Worm (Caenorhabditis elegans) whole organism, early embryonic: ENCODE measurements around the gene ttr-20.

Experiments used
- B0310.2 ChIP-seq: sonication (generic microtip); optimal IDR thresholded peaks from 2 replicates; lab custom pipeline; 2016; ENCODE audit warnings: mild to moderate bottlenecking, missing genetic modification characterization, missing compliant biosample characterization
- F13C5.2 ChIP-seq: sonication (generic microtip); optimal IDR thresholded peaks from 2 replicates; lab custom pipeline; 2017; ENCODE audit warnings: mild to moderate bottlenecking, missing genetic modification characterization, inconsistent platforms, missing compliant biosample characterization
- aly-1 ChIP-seq: sonication (generic microtip); optimal IDR thresholded peaks from 2 replicates; lab custom pipeline; 2016; ENCODE audit warnings: missing genetic modification characterization, missing compliant biosample characterization
- ama-1 ChIP-seq: fragments of 150-350 bp; optimal IDR thresholded peaks from 2 replicates; lab custom pipeline; 2014
- ceh-13 ChIP-seq: fragments of 200-800 bp; sonication (Bioruptor generic); optimal IDR thresholded peaks from 2 replicates; lab custom pipeline; 2018; ENCODE audit warnings: mild to moderate bottlenecking, missing genetic modification characterization, missing compliant biosample characterization
- ceh-36 ChIP-seq: sonication (generic microtip); optimal IDR thresholded peaks from 2 replicates; lab custom pipeline; 2016; ENCODE audit warnings: missing genetic modification characterization, inconsistent platforms, missing compliant biosample characterization
- ets-7 ChIP-seq: sonication (generic microtip); optimal IDR thresholded peaks from 2 replicates; lab custom pipeline; 2016; ENCODE audit warnings: missing genotype, missing genetic modification characterization, missing compliant biosample characterization
- flt-1 ChIP-seq: fragments of 200-800 bp; sonication (Bioruptor generic); IDR thresholded peaks from 2 replicates; pipeline ENCODE4 v1.3.6; 2022; ENCODE audit warnings: missing genetic modification characterization, missing compliant biosample characterization
- hmbx-1 ChIP-seq: sonication (generic microtip); optimal IDR thresholded peaks from 2 replicates; lab custom pipeline; 2016; ENCODE audit warnings: mild to moderate bottlenecking, missing genetic modification characterization, missing compliant biosample characterization
- hmg-4 ChIP-seq: fragments of 200-800 bp; sonication (Bioruptor generic); optimal IDR thresholded peaks from 2 replicates; lab custom pipeline; 2018; ENCODE audit warnings: mild to moderate bottlenecking, missing genetic modification characterization, missing compliant biosample characterization
- hnd-1 ChIP-seq: sonication (generic microtip); optimal IDR thresholded peaks from 2 replicates; lab custom pipeline; 2016; ENCODE audit warnings: missing genetic modification characterization, missing compliant biosample characterization
- pes-1 ChIP-seq: fragments of 200-800 bp; sonication (Bioruptor generic); IDR thresholded peaks from 2 replicates; pipeline ENCODE4 v1.3.6; 2022; ENCODE audit warnings: missing genetic modification reagents, missing genetic modification characterization, missing compliant biosample characterization
- scrt-1 ChIP-seq: fragments of 200-800 bp; sonication (Bioruptor generic); IDR thresholded peaks from 2 replicates; pipeline ENCODE4 v1.3.6; 2022; ENCODE audit warnings: missing genetic modification characterization, missing compliant biosample characterization
- sea-1 ChIP-seq: fragments of 200-800 bp; sonication (Bioruptor generic); conservative IDR thresholded peaks from 2 replicates; pipeline ENCODE4 v1.3.6; 2022; ENCODE audit warnings: missing genetic modification characterization, missing compliant biosample characterization
- tbx-11 ChIP-seq: fragments of 200-800 bp; sonication (Bioruptor generic); IDR thresholded peaks from 2 replicates; pipeline ENCODE4 v1.3.6; 2022; ENCODE audit warnings: missing genetic modification characterization, missing compliant biosample characterization
- tbx-37 ChIP-seq: fragments of 200-800 bp; sonication (Bioruptor generic); conservative IDR thresholded peaks from 2 replicates; pipeline ENCODE4 v1.3.6; 2022; ENCODE audit warnings: missing genetic modification reagents, missing genetic modification characterization, missing compliant biosample characterization
- tra-4 ChIP-seq: sonication (generic microtip); optimal IDR thresholded peaks from 2 replicates; lab custom pipeline; 2017; ENCODE audit warnings: missing genetic modification characterization, missing compliant biosample characterization

ttr-20 gene

DNA sequence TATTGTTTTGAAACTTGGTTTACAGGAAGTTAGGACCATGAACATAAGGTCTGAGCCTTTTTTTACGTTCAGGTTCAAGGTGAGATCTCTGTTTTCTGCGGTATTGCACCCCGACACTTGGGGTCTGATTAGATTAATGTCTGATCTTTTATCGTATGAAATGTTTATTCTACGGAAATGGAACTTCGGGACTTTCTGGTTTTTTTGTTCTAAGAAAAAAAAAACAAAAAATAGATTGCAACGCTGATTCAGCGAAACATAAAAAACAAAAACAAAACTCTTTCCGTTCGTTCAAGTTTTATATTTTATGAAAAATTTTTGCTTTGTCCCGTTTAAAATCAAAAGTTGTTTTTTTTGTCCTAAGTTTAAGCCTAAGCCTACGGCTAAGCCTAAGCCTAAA is 18.6 kb downstream of the ttr-20 start, which contains the start of gene F36A4.5:
Gene F36A4.5, plus strand, starts transcription at position 301 of the 400 bp plus-strand sequence.
- TF ChIP-seq tra-4, result no peak
- no peak for TF ChIP-seq F13C5.2 (tag; lab: Kevin White, UChicago)
- no peak for TF ChIP-seq hmbx-1 (tag; lab: Kevin White, UChicago)
- no peak for TF ChIP-seq aly-1 (tag; lab: Kevin White, UChicago)
- no peak for TF ChIP-seq sea-1 (GFP tag; lab: Robert Waterston, UW)
- TF ChIP-seq B0310.2 (tag; lab: Kevin White, UChicago), result no peak
- TF ChIP-seq tbx-37 (GFP tag; lab: Robert Waterston, UW), result no peak
- TF ChIP-seq hmg-4, result no peak
- no peak for TF ChIP-seq flt-1
- TF ChIP-seq ama-1 (lab: Kevin White, UChicago), result no peak
- no peak for TF ChIP-seq ceh-13 (GFP tag; lab: Kevin White, UChicago)
- TF ChIP-seq ceh-36 (tag; lab: Kevin White, UChicago), result no peak
- no peak for TF ChIP-seq pes-1 (GFP tag; lab: Robert Waterston, UW)
- no peak for TF ChIP-seq ets-7
- no peak for TF ChIP-seq hnd-1 (tag; lab: Kevin White, UChicago)

DNA sequence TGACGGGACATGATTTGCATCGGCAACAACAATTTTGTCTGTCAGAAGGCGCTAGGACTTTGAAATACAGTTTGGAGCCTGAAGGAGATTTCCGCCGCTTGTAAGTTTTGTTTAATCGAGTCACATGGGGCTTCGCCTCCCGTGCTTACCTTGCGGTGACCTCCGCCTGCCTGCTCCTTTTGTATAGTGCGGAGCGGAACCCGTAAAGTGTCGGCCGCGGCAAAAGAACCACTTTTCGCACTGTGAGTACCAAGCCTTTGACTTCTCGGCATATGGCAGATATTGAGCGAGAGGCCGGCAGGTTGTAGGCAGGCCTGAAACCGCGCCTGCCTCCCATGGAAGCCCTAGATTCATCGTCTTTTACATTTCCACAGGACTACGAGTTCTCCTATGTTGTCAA is 19.4 kb downstream of the ttr-20 start:
- TF ChIP-seq ets-7 (no peak), tra-4 (no peak), ama-1 (lab: Kevin White, UChicago) (no peak), hmg-4 (no peak), aly-1 (tag; lab: Kevin White, UChicago) (no peak), hmbx-1 (tag; lab: Kevin White, UChicago) (no peak), flt-1 (no peak), tbx-11 (GFP tag; lab: Robert Waterston, UW) (no peak), ceh-36 (tag; lab: Kevin White, UChicago) (no peak)

DNA sequence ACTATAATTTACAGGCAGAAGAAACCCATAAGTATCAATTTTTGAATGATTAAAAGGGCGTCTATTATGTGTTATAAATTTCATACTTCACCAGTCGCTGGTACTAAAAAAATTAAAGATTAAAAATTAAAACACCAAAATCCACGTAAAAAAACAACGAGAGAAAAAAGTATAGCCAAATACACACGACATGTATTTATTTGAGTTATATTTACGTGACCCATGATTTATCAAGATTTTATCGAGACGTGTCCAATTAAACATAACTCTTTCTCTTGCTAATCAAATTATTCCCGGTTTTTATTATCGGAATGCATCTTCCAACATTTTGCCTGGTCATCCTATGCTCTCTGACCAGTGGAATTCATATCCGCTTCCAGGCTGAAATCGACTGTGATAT is 20.7 kb downstream of the ttr-20 start, which contains the start of gene F36A4.4:
Gene F36A4.4, plus strand, starts transcription at position 301 of the 400 bp plus-strand sequence.
- TF ChIP-seq ama-1 (lab: Kevin White, UChicago) (no peak), sea-1 (GFP tag; lab: Robert Waterston, UW) (no peak), B0310.2 (tag; lab: Kevin White, UChicago) (no peak), ceh-36 (tag; lab: Kevin White, UChicago) (no peak), flt-1 (no peak), F13C5.2 (tag; lab: Kevin White, UChicago) (no peak), hmg-4 (no peak), pes-1 (GFP tag; lab: Robert Waterston, UW) (no peak), tbx-37 (GFP tag; lab: Robert Waterston, UW) (no peak), ceh-13 (GFP tag; lab: Kevin White, UChicago) (no peak), ets-7 (no peak)

DNA sequence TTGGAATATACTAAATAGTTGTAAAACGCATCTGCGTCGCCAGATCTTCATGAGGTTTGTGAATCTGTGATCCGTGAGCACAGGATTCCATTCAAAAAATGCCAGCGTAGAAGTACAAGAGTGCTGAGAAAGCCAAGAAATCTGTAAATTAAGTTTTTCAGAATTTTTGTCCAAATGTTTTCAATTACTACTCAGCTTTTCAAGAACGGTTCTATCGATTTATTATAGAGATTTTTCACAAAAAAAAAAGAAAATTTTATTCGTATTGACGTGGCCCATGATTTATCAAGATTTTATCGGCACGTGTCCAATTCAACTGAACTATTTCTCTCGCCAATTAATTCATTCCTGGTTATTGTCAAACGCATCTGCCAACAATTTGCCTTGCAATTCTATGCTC is 22.7 kb downstream of the ttr-20 start, which contains the start of gene F36A4.3:
Gene F36A4.3, plus strand, starts transcription at position 301 of the 400 bp plus-strand sequence.
- TF ChIP-seq tra-4, result no peak
- no peak for TF ChIP-seq ceh-13 (GFP tag; lab: Kevin White, UChicago)
- no peak for TF ChIP-seq F13C5.2 (tag; lab: Kevin White, UChicago)
- no peak for TF ChIP-seq tbx-11 (GFP tag; lab: Robert Waterston, UW)
- no peak for TF ChIP-seq pes-1 (GFP tag; lab: Robert Waterston, UW)
- TF ChIP-seq aly-1 (tag; lab: Kevin White, UChicago), result no peak
- no peak for TF ChIP-seq ets-7
- TF ChIP-seq sea-1 (GFP tag; lab: Robert Waterston, UW), result no peak

DNA sequence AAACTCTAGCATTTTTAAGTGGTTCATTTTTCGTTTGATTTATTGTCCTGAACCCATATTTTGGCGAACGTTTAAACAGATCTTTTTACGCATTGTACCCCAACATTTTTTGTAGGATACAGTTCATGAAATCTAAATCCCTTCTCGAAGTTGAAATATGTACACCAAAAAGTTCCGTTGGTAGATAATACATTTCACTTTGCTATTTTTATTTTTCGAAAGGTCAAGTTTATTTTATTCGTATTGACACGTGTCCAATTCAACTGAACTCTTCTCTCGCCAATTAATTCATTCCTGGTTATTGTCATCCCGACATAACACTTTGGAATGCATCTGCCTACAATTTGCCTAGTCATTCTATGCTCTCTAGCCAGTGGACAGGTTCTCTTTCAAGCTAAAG is 24.3 kb downstream of the ttr-20 start, which contains the start of gene F36A4.2:
Gene F36A4.2, plus strand, starts transcription at position 301 of the 400 bp plus-strand sequence.
- TF ChIP-seq flt-1, result no peak
- TF ChIP-seq ceh-36 (tag; lab: Kevin White, UChicago), result no peak

DNA sequence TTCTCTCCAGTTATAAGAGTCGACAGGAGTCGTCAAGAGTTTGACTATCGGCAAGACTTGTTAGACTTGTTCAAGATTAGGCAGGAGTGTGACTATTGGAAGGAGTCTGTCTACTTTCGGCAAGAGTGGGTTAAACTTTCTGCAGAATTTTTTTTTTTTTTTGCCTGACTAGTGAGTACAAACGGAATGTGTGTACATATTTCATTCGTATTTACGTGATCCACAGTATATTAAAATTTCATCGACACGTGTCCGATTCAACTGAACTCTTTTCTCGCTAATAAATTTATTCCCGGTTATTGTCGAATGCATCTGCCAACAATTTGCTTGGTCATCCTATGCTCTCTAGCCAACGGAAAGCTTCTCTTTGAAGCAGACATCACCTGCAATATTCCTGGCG is 25.6 kb downstream of the ttr-20 start, which contains the start of gene F36A4.1:
Gene F36A4.1, plus strand, starts transcription at position 301 of the 400 bp plus-strand sequence.
- TF ChIP-seq hnd-1 (tag; lab: Kevin White, UChicago), result no peak
- no peak for TF ChIP-seq B0310.2 (tag; lab: Kevin White, UChicago)
- TF ChIP-seq ceh-36 (tag; lab: Kevin White, UChicago), result no peak
- no peak for TF ChIP-seq ama-1 (lab: Kevin White, UChicago)
- no peak for TF ChIP-seq hmg-4
- no peak for TF ChIP-seq sea-1 (GFP tag; lab: Robert Waterston, UW)
- TF ChIP-seq flt-1, result no peak
- TF ChIP-seq scrt-1, result no peak
- TF ChIP-seq hmbx-1 (tag; lab: Kevin White, UChicago), result no peak
- no peak for TF ChIP-seq ceh-13 (GFP tag; lab: Kevin White, UChicago)
- TF ChIP-seq tbx-11 (GFP tag; lab: Robert Waterston, UW), result no peak
- no peak for TF ChIP-seq aly-1 (tag; lab: Kevin White, UChicago)
- TF ChIP-seq tbx-37 (GFP tag; lab: Robert Waterston, UW), result no peak
- TF ChIP-seq tra-4, result no peak

DNA sequence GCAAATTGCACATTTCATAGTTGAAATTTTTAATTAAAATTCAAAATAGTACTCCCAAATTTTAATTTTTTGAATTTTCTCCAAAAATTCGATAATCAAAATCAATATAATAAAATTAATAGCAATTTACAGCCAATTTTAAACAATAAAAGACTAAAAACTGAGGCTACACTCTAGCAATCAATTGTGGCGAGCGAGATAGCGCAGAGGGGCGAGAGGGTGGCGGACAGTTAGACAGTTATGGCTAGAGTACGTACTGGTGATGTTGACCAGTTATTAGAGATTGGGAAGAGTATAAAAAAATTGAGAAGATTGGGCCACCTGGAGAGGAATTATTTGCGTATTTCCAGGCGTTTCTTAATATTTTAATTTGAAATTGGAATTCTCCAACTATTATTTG is 31.1 kb downstream of the ttr-20 start, which contains the start of gene nhr-78:
Gene nhr-78, minus strand, starts transcription at position 182 of the 400 bp plus-strand sequence.
- no peak for TF ChIP-seq ama-1 (lab: Kevin White, UChicago)
- TF ChIP-seq aly-1 (tag; lab: Kevin White, UChicago), result no peak
- TF ChIP-seq tbx-11 (GFP tag; lab: Robert Waterston, UW), result no peak
- TF ChIP-seq hmg-4, result no peak
- no peak for TF ChIP-seq ceh-13 (GFP tag; lab: Kevin White, UChicago)
- no peak for TF ChIP-seq ets-7
- TF ChIP-seq scrt-1, result no peak
- TF ChIP-seq ceh-36 (tag; lab: Kevin White, UChicago), result no peak
- TF ChIP-seq flt-1, result no peak
- no peak for TF ChIP-seq sea-1 (GFP tag; lab: Robert Waterston, UW)

DNA sequence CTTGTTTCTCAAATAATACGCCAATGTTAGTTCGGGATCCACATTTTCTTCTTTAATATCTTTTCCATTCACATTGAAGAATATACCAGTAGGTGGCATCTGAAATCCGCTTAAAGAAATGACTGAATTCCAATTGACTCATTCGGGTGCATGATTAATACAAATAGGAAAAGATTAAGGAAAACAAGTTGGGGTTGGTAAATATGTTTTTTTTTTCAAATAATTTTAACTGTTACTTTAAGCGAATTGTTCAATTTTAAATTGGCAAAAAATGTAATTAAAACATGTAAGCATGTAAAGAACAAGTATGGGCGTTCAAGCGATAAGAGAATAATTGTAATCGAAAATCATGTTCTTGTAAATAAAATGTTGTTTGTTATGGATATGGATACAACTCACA is 37.4 kb downstream of the ttr-20 start, which contains the start of gene F15E6.6:
Gene F15E6.6, minus strand, starts transcription at position 101 of the 400 bp plus-strand sequence.
- TF ChIP-seq tbx-11 (GFP tag; lab: Robert Waterston, UW) (no peak), F13C5.2 (tag; lab: Kevin White, UChicago) (no peak), ama-1 (lab: Kevin White, UChicago) (no peak), hnd-1 (tag; lab: Kevin White, UChicago) (no peak), scrt-1 (no peak), tra-4 (no peak), ceh-36 (tag; lab: Kevin White, UChicago) (no peak), hmg-4 (no peak), aly-1 (tag; lab: Kevin White, UChicago) (no peak), pes-1 (GFP tag; lab: Robert Waterston, UW) (no peak), ceh-13 (GFP tag; lab: Kevin White, UChicago) (no peak), sea-1 (GFP tag; lab: Robert Waterston, UW) (no peak), hmbx-1 (tag; lab: Kevin White, UChicago) (no peak)
